Worm (Caenorhabditis elegans): Measurements from ENCODE around the gene C09G1.5.

Gene C09G1.5

DNA sequence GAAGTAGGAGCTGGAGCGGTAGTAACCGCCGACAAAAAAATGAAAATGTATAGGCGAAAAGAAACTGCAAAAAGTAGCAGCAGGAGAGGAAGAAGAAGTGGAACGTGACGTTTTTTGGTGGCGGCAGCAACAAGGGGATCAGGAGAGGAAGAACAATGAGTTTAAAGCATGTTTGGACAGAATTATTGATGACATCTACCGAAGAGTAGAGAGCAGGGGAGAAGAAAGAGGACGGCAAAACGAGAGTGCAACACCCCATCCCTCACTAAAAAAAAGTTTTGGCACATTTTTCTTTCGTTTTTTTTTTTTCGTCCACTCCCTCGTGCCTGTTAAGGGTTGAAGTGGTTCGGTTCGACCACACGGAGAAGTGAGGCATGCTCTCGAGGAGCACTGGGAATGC is 35.0 kb downstream of the C09G1.5 start:
- no peak for TF ChIP-seq ZK546.5 (tag; optimal IDR thresholded peaks at IDR 0.05)
- no peak for TF ChIP-seq skn-1 (tag; optimal IDR thresholded peaks at IDR 0.05)
- peak; percentile 31 for TF ChIP-seq unc-55 (GFP tag; optimal IDR thresholded peaks at IDR 0.05)
- TF ChIP-seq mdl-1 (tag; optimal IDR thresholded peaks at IDR 0.05) = peak in 1 of 2 experiments; percentile 23

DNA sequence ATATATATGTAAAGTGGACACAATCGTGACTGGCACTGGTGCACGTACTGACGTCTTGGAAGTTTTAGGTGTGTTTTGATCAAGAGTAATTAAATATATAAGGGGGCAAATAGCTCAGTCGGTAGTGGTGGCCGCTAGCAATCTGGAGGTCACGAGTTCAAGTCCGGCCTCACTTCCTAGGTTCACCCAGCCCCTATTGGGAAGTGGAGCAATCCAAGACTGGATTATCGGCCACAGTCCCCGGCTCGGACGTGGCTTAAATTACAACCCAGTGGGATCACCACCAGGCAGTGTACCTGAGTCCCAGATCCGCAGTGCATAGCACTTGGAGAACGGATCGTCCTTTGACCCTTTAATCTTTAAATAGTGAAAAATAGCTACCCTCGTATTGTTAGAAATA is 38.3 kb downstream of the C09G1.5 start:
- TF ChIP-seq snpc-4 (tag; optimal IDR thresholded peaks at IDR 0.05) = no peak
- TF ChIP-seq sma-3 (GFP tag; optimal IDR thresholded peaks at IDR 0.05) = no peak
- TF ChIP-seq sma-9 (GFP tag; optimal IDR thresholded peaks at IDR 0.05) = no peak
- no peak for TF ChIP-seq sma-9 (tag; optimal IDR thresholded peaks at IDR 0.05)
- no peak for TF ChIP-seq elt-1 (tag; optimal IDR thresholded peaks at IDR 0.05)
- no peak for TF ChIP-seq nhr-21 (tag; optimal IDR thresholded peaks at IDR 0.05)
- TF ChIP-seq lin-11 (tag; optimal IDR thresholded peaks at IDR 0.05) = no peak
- no peak for TF ChIP-seq mab-5 (tag; optimal IDR thresholded peaks at IDR 0.05)
- TF ChIP-seq lsy-2 (tag; optimal IDR thresholded peaks at IDR 0.05) = no peak
- TF ChIP-seq aly-2 (tag; optimal IDR thresholded peaks at IDR 0.05) = no peak
- TF ChIP-seq zag-1 (tag; optimal IDR thresholded peaks at IDR 0.05) = no peak
- TF ChIP-seq mdl-1 (tag; optimal IDR thresholded peaks at IDR 0.05) = no peak
- TF ChIP-seq egl-27 (tag; optimal IDR thresholded peaks at IDR 0.05) = no peak

DNA sequence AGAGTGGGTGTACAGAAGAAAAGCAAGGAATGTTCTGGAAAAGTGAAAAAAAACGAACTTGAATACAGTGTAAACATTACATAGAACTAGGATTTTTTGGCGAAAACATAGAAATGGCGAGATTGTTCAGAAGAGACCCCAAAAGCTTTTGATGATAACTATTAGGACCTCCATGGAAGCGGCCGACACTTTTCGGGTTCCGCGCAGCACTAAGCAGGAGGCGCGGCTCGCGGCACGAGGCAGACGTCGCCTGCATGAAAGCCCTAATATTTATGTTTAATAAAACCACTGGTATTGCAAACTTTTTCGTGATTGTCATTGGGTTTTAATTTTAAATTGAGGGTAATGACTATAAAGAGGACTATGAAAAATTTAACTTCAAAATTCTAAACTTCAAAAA is 39.1 kb downstream of the C09G1.5 start:
- peak; percentile 64 for TF ChIP-seq snpc-4 (tag; optimal IDR thresholded peaks at IDR 0.05)
- TF ChIP-seq nhr-25 (tag; optimal IDR thresholded peaks at IDR 0.05) = no peak

DNA sequence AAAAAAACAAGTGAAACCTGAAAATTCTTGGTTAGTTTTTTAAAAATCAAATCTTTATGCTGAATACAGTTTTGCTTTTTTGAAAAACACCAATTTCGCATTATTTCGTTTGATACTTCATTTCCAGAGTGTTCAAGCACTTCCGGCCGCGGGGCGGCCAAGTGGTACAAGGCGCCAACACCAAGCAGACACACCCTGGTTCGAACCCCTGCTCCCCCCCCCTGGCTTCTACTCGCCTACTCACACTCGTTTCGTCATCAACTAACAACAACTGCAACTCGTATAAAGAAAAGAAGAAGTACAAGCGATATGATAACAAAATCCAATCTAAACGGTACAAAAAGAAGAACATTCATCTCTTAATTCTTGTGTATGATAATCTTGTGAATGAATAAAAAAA is 43.9 kb downstream of the C09G1.5 start:
- TF ChIP-seq alr-1 (tag; optimal IDR thresholded peaks at IDR 0.05) = no peak
- TF ChIP-seq skn-1 (tag; optimal IDR thresholded peaks at IDR 0.05) = no peak
- TF ChIP-seq nhr-12 (tag; optimal IDR thresholded peaks at IDR 0.05) = no peak
- no peak for TF ChIP-seq gmeb-1 (tag; optimal IDR thresholded peaks at IDR 0.05)
- TF ChIP-seq aly-2 (tag; optimal IDR thresholded peaks at IDR 0.05) = no peak

DNA sequence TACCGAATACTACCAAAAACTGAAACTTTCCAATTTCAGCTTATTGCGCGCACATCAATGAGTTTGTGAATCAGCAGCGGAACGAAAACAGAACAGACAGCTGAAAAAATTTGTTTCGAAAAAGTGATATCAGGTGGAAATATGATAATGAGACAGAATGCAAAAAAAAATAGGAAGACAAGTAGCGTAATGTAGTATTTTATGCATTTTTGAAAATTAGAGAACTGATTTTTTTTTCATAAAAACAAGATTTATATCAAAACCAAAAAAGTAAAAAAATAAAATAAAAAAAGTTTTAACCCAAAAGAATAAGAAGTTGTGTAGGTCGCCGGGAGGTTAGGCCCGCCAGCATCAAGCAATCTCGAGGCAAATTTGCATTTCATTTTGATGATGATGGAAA is 47.7 kb downstream of the C09G1.5 start, which contains the start of gene C09G1.4:
Gene C09G1.4 (minus strand): TSS at position 101 of the 400 bp plus-strand sequence.
- TF ChIP-seq lin-39 (tag; optimal IDR thresholded peaks at IDR 0.05) (no peak), sma-9 (GFP tag; optimal IDR thresholded peaks at IDR 0.05) (no peak), sma-9 (tag; optimal IDR thresholded peaks at IDR 0.05) (no peak), lsy-2 (tag; optimal IDR thresholded peaks at IDR 0.05) (no peak), nhr-25 (tag; optimal IDR thresholded peaks at IDR 0.05) (no peak)
